Worm (Caenorhabditis elegans) whole organism, L1 larva: ENCODE measurements around the gene sre-7.

Experiments used
- C04F5.9 ChIP-seq: sonication (generic microtip); optimal IDR thresholded peaks from 2 replicates; lab custom pipeline; 2016; ENCODE audit warnings: missing genetic modification characterization, missing compliant biosample characterization
- alr-1 ChIP-seq: fragments of 200-800 bp; sonication (Bioruptor generic); optimal IDR thresholded peaks from 2 replicates; lab custom pipeline; 2018; ENCODE audit warnings: borderline replicate concordance, mild to moderate bottlenecking, missing genetic modification characterization, missing compliant biosample characterization
- blmp-1 ChIP-seq: fragments of 150-350 bp; optimal IDR thresholded peaks from 2 replicates; lab custom pipeline; 2014; ENCODE audit warnings: missing biosample characterization, missing genetic modification characterization
- ceh-8 ChIP-seq: fragments of 200-800 bp; sonication (Bioruptor generic); optimal IDR thresholded peaks from 2 replicates; lab custom pipeline; 2018; ENCODE audit warnings: mild to moderate bottlenecking, missing genetic modification characterization, moderate library complexity, missing compliant biosample characterization
- ceh-90 ChIP-seq: sonication (generic microtip); optimal IDR thresholded peaks from 2 replicates; lab custom pipeline; 2016; ENCODE audit warnings: missing genetic modification characterization, missing compliant biosample characterization
- ces-1 ChIP-seq: fragments of 150-350 bp; optimal IDR thresholded peaks from 2 replicates; lab custom pipeline; 2014; ENCODE audit warnings: missing biosample characterization, missing genetic modification reagents, missing genetic modification characterization
- dsc-1 ChIP-seq: sonication (generic microtip); optimal IDR thresholded peaks from 2 replicates; lab custom pipeline; 2016; ENCODE audit warnings: mild to moderate bottlenecking, missing genetic modification characterization, missing compliant biosample characterization
- efl-1 ChIP-seq, 4 experiments: fragments of 150-350 bp; optimal IDR thresholded peaks in 3 of 4; peaks in 1 of 4; 1 replicate in 1 of 4; 2 replicates in 3 of 4; lab custom pipeline; 2014; ENCODE audit warnings: missing biosample characterization in 2 of 4, missing genetic modification characterization in 2 of 4, missing genetic modification reagents in 2 of 4
- efl-3 ChIP-seq: fragments of 200-800 bp; sonication (Bioruptor generic); optimal IDR thresholded peaks from 2 replicates; lab custom pipeline; 2018; ENCODE audit warnings: mild to moderate bottlenecking, missing genetic modification characterization, missing compliant biosample characterization
- egl-27 ChIP-seq, 2 experiments: fragments of 150-350 bp in 1 of 2; sonication (generic microtip); optimal IDR thresholded peaks; 3 replicates each; lab custom pipeline; 2017 to 2018; ENCODE audit warnings: missing biosample characterization in 2 of 2, missing genetic modification characterization in 2 of 2, missing genetic modification reagents in 2 of 2
- elt-2 ChIP-seq: sonication (generic microtip); optimal IDR thresholded peaks from 2 replicates; lab custom pipeline; 2016; ENCODE audit warnings: missing genetic modification characterization, mild to moderate bottlenecking, inconsistent platforms, missing compliant biosample characterization, missing genetic modification reagents
- elt-3 ChIP-seq, 6 experiments: fragments of 150-350 bp in 1 of 6; sonication (generic microtip); optimal IDR thresholded peaks; 2 replicates each; lab custom pipeline; 2017 to 2018; ENCODE audit warnings: missing biosample characterization in 6 of 6, missing genetic modification characterization in 6 of 6, inconsistent platforms in 1 of 6
- grh-1 ChIP-seq: fragments of 200-800 bp; sonication (Bioruptor generic); IDR thresholded peaks from 2 replicates; pipeline ENCODE4 v1.3.6; 2022; ENCODE audit warnings: missing genetic modification reagents, missing genetic modification characterization, missing compliant biosample characterization
- hlh-17 ChIP-seq: fragments of 200-800 bp; sonication (Bioruptor generic); optimal IDR thresholded peaks from 2 replicates; lab custom pipeline; 2018; ENCODE audit warnings: missing genetic modification characterization, mild to moderate bottlenecking, missing compliant biosample characterization, moderate library complexity, borderline replicate concordance
- hpl-2 ChIP-seq: fragments of 150-350 bp; optimal IDR thresholded peaks from 2 replicates; lab custom pipeline; 2014; ENCODE audit warnings: missing biosample characterization, missing genetic modification reagents, missing genetic modification characterization
- lin-15B ChIP-seq: fragments of 150-350 bp; sonication (generic microtip); optimal IDR thresholded peaks from 3 replicates; lab custom pipeline; 2014; ENCODE audit warnings: missing biosample characterization, missing genetic modification characterization
- lin-39 ChIP-seq: fragments of 150-350 bp; optimal IDR thresholded peaks from 2 replicates; lab custom pipeline; 2014; ENCODE audit warnings: missing biosample characterization, missing genetic modification reagents, missing genetic modification characterization
- lir-3 ChIP-seq: sonication (generic microtip); optimal IDR thresholded peaks from 2 replicates; lab custom pipeline; 2016; ENCODE audit warnings: mild to moderate bottlenecking, missing genetic modification characterization, moderate library complexity, missing compliant biosample characterization; ENCODE audit not compliant: poor library complexity
- lsy-2 ChIP-seq, 2 experiments: fragments of 150-350 bp; optimal IDR thresholded peaks; 2 replicates each; lab custom pipeline; 2014; ENCODE audit warnings: missing biosample characterization in 2 of 2, missing genetic modification characterization in 2 of 2
- mef-2 ChIP-seq: fragments of 150-350 bp; optimal IDR thresholded peaks from 2 replicates; lab custom pipeline; 2014; ENCODE audit warnings: missing biosample characterization, missing genetic modification characterization
- nhr-12 ChIP-seq: sonication (generic microtip); optimal IDR thresholded peaks from 2 replicates; lab custom pipeline; 2017; ENCODE audit warnings: missing biosample characterization, missing genetic modification characterization
- nhr-85 ChIP-seq: sonication (generic microtip); peaks from one replicate; lab custom pipeline; 2016; ENCODE audit warnings: missing genetic modification characterization, inconsistent platforms, missing compliant biosample characterization
- nhr-90 ChIP-seq: sonication (generic microtip); optimal IDR thresholded peaks from 2 replicates; lab custom pipeline; 2016; ENCODE audit warnings: mild to moderate bottlenecking, missing genetic modification characterization, missing compliant biosample characterization; ENCODE audit not compliant: poor library complexity
- pax-3 ChIP-seq: fragments of 200-800 bp; sonication (Bioruptor generic); optimal IDR thresholded peaks from 2 replicates; lab custom pipeline; 2018; ENCODE audit warnings: mild to moderate bottlenecking, missing genetic modification characterization, moderate library complexity, missing compliant biosample characterization
- pqm-1 ChIP-seq: sonication (generic microtip); optimal IDR thresholded peaks from 3 replicates; lab custom pipeline; 2017; ENCODE audit warnings: missing biosample characterization, missing genetic modification characterization
- rnt-1 ChIP-seq: sonication (generic microtip); optimal IDR thresholded peaks from 2 replicates; lab custom pipeline; 2016; ENCODE audit warnings: mild to moderate bottlenecking, missing genetic modification characterization, moderate library complexity, missing compliant biosample characterization
- skn-1 ChIP-seq: fragments of 150-350 bp; optimal IDR thresholded peaks from 2 replicates; lab custom pipeline; 2014; ENCODE audit warnings: missing biosample characterization, missing genetic modification characterization
- snu-23 ChIP-seq: sonication (generic microtip); optimal IDR thresholded peaks from 2 replicates; lab custom pipeline; 2016; ENCODE audit warnings: missing genetic modification characterization, missing compliant biosample characterization
- unc-30 ChIP-seq: sonication (generic microtip); optimal IDR thresholded peaks from 2 replicates; lab custom pipeline; 2017; ENCODE audit warnings: missing biosample characterization, missing genetic modification characterization
- unc-62 ChIP-seq: fragments of 150-350 bp; optimal IDR thresholded peaks from 2 replicates; lab custom pipeline; 2014; ENCODE audit warnings: missing biosample characterization, missing genetic modification reagents, missing genetic modification characterization
- vab-15 ChIP-seq: sonication (generic microtip); optimal IDR thresholded peaks from 2 replicates; lab custom pipeline; 2017; ENCODE audit warnings: missing genotype, mild to moderate bottlenecking, missing genetic modification characterization, missing compliant biosample characterization
- xbp-1 ChIP-seq: sonication (generic microtip); optimal IDR thresholded peaks from 2 replicates; lab custom pipeline; 2016; ENCODE audit warnings: missing genetic modification characterization, missing compliant biosample characterization
- zag-1 ChIP-seq: fragments of 150-350 bp; optimal IDR thresholded peaks from 2 replicates; lab custom pipeline; 2014; ENCODE audit warnings: missing biosample characterization, missing genetic modification characterization

The sre-7 gene

ce11 chrV:14230788-14231583 lies 13.0 kb upstream of the sre-7 start:
- no peak for TF ChIP-seq pqm-1 (tag; lab: Kevin White, UChicago)
- TF ChIP-seq pax-3: no peak
- no peak for TF ChIP-seq mef-2 (tag; lab: Kevin White, UChicago)
- TF ChIP-seq lir-3 (tag; lab: Kevin White, UChicago): no peak
- no peak for TF ChIP-seq alr-1
- no peak for TF ChIP-seq zag-1 (tag; lab: Kevin White, UChicago)
- no peak for TF ChIP-seq ces-1
- TF ChIP-seq skn-1 (tag; lab: Kevin White, UChicago): no peak
- peak; percentile 37 for TF ChIP-seq rnt-1
- TF ChIP-seq nhr-12 (tag; lab: Kevin White, UChicago): no peak
- no peak for TF ChIP-seq egl-27 (tag; optimal IDR thresholded peaks at IDR 0.05; lab: Kevin White, UChicago)
- no peak for TF ChIP-seq C04F5.9 (tag; lab: Kevin White, UChicago)
- TF ChIP-seq blmp-1 (tag; lab: Kevin White, UChicago): peak; percentile 75
- TF ChIP-seq unc-30 (tag; lab: Kevin White, UChicago): no peak
- TF ChIP-seq dsc-1 (tag; lab: Kevin White, UChicago): peak; percentile 1
- TF ChIP-seq elt-2 (tag; lab: Kevin White, UChicago): no peak
- TF ChIP-seq efl-3 (GFP tag; lab: Kevin White, UChicago): no peak
- TF ChIP-seq nhr-90 (tag; lab: Kevin White, UChicago): peak; percentile 20

- TF ChIP-seq pax-3 (no peak), blmp-1 (tag; lab: Kevin White, UChicago) (peak; percentile 33), ceh-90 (tag; lab: Kevin White, UChicago) (no peak), xbp-1 (tag; lab: Kevin White, UChicago) (no peak), lin-15B (tag; lab: Kevin White, UChicago) (no peak), efl-3 (GFP tag; lab: Kevin White, UChicago) (no peak), hpl-2 (GFP tag; lab: Kevin White, UChicago) (no peak), elt-3 (tag; optimal IDR thresholded peaks at IDR 0.05; lab: Kevin White, UChicago) (no peak), nhr-85 (tag; lab: Kevin White, UChicago) (peak; percentile 37), lsy-2 (tag; optimal IDR thresholded peaks at IDR 0.05; lab: Kevin White, UChicago) (no peak)
Observed at ce11 chrV:14231656-14232055, 12.3 kb upstream of the sre-7 start.

ce11 chrV:14235942-14236341 lies 8.1 kb upstream of the sre-7 start, which contains the start of gene ent-3:
TSS of gene ent-3 (minus strand) at chrV:14236042.
- no peak for TF ChIP-seq lin-39 (tag; lab: Kevin White, UChicago)
- no peak for TF ChIP-seq snu-23
- no peak for TF ChIP-seq grh-1
- TF ChIP-seq efl-3 (GFP tag; lab: Kevin White, UChicago): no peak
- no peak for TF ChIP-seq hpl-2 (GFP tag; lab: Kevin White, UChicago)
- no peak for TF ChIP-seq egl-27 (tag; optimal IDR thresholded peaks at IDR 0.05; lab: Kevin White, UChicago)
- no peak for TF ChIP-seq hlh-17 (GFP tag; lab: Kevin White, UChicago)

- no peak for TF ChIP-seq vab-15 (tag; lab: Kevin White, UChicago)
- TF ChIP-seq ceh-8: peak; percentile 25
Observed at ce11 chrV:14240694-14241201, 3.3 kb upstream of the sre-7 start, which contains the start of gene K02E11.10. TSS of gene K02E11.10 (minus strand) at chrV:14241151.

- no peak for TF ChIP-seq unc-62 (GFP tag; lab: Kevin White, UChicago)
- no peak for TF ChIP-seq efl-1 (optimal IDR thresholded peaks at IDR 0.05; lab: Kevin White, UChicago)
- TF ChIP-seq efl-1 (GFP tag; optimal IDR thresholded peaks at IDR 0.05 in 1 of 2; lab: Kevin White, UChicago): peak in 1 of 2 experiments; percentile 31
Observed at ce11 chrV:14246761-14247160, 2.8 kb downstream of the sre-7 start, which contains the start of gene K02E11.3. TSS of gene K02E11.3 (minus strand) at chrV:14246861.
